Worm (Caenorhabditis elegans) whole organism, L2 larva: ENCODE results near the gene spe-6.

Experiments used
- F13H6.1 ChIP-seq: sonication (generic microtip); optimal IDR thresholded peaks from 2 replicates; lab custom pipeline; 2016; ENCODE audit warnings: missing genetic modification characterization, missing compliant biosample characterization
- R02D3.7 ChIP-seq: fragments of 150-350 bp; optimal IDR thresholded peaks from 2 replicates; lab custom pipeline; 2014; ENCODE audit warnings: missing biosample characterization, missing genetic modification characterization
- Y55F3AM.14 ChIP-seq: fragments of 200-800 bp; sonication (Bioruptor generic); optimal IDR thresholded peaks from 2 replicates; lab custom pipeline; 2018; ENCODE audit warnings: mild to moderate bottlenecking, missing genetic modification characterization, missing compliant biosample characterization
- aly-2 ChIP-seq: fragments of 150-350 bp; optimal IDR thresholded peaks from 2 replicates; lab custom pipeline; 2014; ENCODE audit warnings: missing biosample characterization, missing genetic modification characterization
- blmp-1 ChIP-seq: sonication (generic microtip); optimal IDR thresholded peaks from 2 replicates; lab custom pipeline; 2017; ENCODE audit warnings: missing genetic modification characterization, mild to moderate bottlenecking, missing compliant biosample characterization, antibody characterized with exemption, moderate library complexity; ENCODE audit not compliant: insufficient read depth
- ceh-16 ChIP-seq: fragments of 150-350 bp; optimal IDR thresholded peaks from 2 replicates; lab custom pipeline; 2014; ENCODE audit warnings: missing biosample characterization, missing genetic modification characterization
- crh-2 ChIP-seq: sonication (generic microtip); optimal IDR thresholded peaks from 2 replicates; lab custom pipeline; 2017; ENCODE audit warnings: missing biosample characterization, missing genetic modification characterization
- dmd-4 ChIP-seq: sonication (generic microtip); optimal IDR thresholded peaks from 2 replicates; lab custom pipeline; 2017; ENCODE audit warnings: missing biosample characterization, missing genetic modification characterization
- elt-3 ChIP-seq: sonication (generic microtip); optimal IDR thresholded peaks from 2 replicates; lab custom pipeline; 2017; ENCODE audit warnings: missing biosample characterization, missing genetic modification characterization
- fos-1 ChIP-seq: fragments of 150-350 bp; optimal IDR thresholded peaks from 2 replicates; lab custom pipeline; 2014; ENCODE audit warnings: missing biosample characterization, missing genetic modification characterization
- gmeb-1 ChIP-seq: fragments of 150-350 bp; optimal IDR thresholded peaks from 2 replicates; lab custom pipeline; 2014; ENCODE audit warnings: missing biosample characterization, missing genetic modification characterization
- lin-13 ChIP-seq: fragments of 150-350 bp; optimal IDR thresholded peaks from 2 replicates; lab custom pipeline; 2014; ENCODE audit warnings: missing biosample characterization, missing genetic modification reagents, missing genetic modification characterization
- lin-39 ChIP-seq: fragments of 150-350 bp; optimal IDR thresholded peaks from 2 replicates; lab custom pipeline; 2014; ENCODE audit warnings: missing biosample characterization, missing genetic modification reagents, missing genetic modification characterization
- lsy-2 ChIP-seq, 2 experiments: fragments of 150-350 bp in 1 of 2; sonication (generic microtip) in 1 of 2; optimal IDR thresholded peaks; 2 replicates each; lab custom pipeline; 2014 to 2017; ENCODE audit warnings: missing biosample characterization in 2 of 2, missing genetic modification characterization in 2 of 2
- mab-5 ChIP-seq: fragments of 150-350 bp; optimal IDR thresholded peaks from 2 replicates; lab custom pipeline; 2014; ENCODE audit warnings: missing biosample characterization, missing genetic modification characterization
- mdl-1 ChIP-seq, 2 experiments: fragments of 150-350 bp in 1 of 2; sonication (generic microtip) in 1 of 2; optimal IDR thresholded peaks; 2 replicates each; lab custom pipeline; 2017; ENCODE audit warnings: missing biosample characterization in 2 of 2, missing genetic modification characterization in 2 of 2
- nhr-10 ChIP-seq: sonication (generic microtip); optimal IDR thresholded peaks from 2 replicates; lab custom pipeline; 2017; ENCODE audit warnings: missing biosample characterization, missing genetic modification characterization
- nhr-11 ChIP-seq: fragments of 150-350 bp; optimal IDR thresholded peaks from 2 replicates; lab custom pipeline; 2014; ENCODE audit warnings: missing biosample characterization, missing genetic modification characterization
- nhr-12 ChIP-seq: fragments of 150-350 bp; optimal IDR thresholded peaks from 2 replicates; lab custom pipeline; 2014; ENCODE audit warnings: missing biosample characterization, missing genetic modification characterization
- nhr-129 ChIP-seq: fragments of 150-350 bp; optimal IDR thresholded peaks from 2 replicates; lab custom pipeline; 2014; ENCODE audit warnings: missing biosample characterization, missing genetic modification characterization
- nhr-23 ChIP-seq: fragments of 150-350 bp; optimal IDR thresholded peaks from 2 replicates; lab custom pipeline; 2014; ENCODE audit warnings: missing biosample characterization, missing genetic modification reagents, missing genetic modification characterization
- nhr-237 ChIP-seq: fragments of 150-350 bp; optimal IDR thresholded peaks from 2 replicates; lab custom pipeline; 2014; ENCODE audit warnings: missing biosample characterization, missing genetic modification characterization
- nhr-6 ChIP-seq: fragments of 150-350 bp; optimal IDR thresholded peaks from 2 replicates; lab custom pipeline; 2014; ENCODE audit warnings: missing biosample characterization, missing genetic modification characterization
- nhr-77 ChIP-seq: fragments of 150-350 bp; optimal IDR thresholded peaks from 2 replicates; lab custom pipeline; 2014; ENCODE audit warnings: missing biosample characterization, missing genetic modification characterization
- peb-1 ChIP-seq: fragments of 150-350 bp; optimal IDR thresholded peaks from 2 replicates; lab custom pipeline; 2014; ENCODE audit warnings: missing biosample characterization, missing genetic modification characterization
- skn-1 ChIP-seq: sonication (generic microtip); optimal IDR thresholded peaks from 2 replicates; lab custom pipeline; 2017; ENCODE audit warnings: missing biosample characterization, missing genetic modification characterization
- sma-3 ChIP-seq: sonication (generic microtip); optimal IDR thresholded peaks from 2 replicates; lab custom pipeline; 2016; ENCODE audit warnings: missing genetic modification reagents, missing genetic modification characterization, missing compliant biosample characterization
- sma-9 ChIP-seq, 2 experiments: fragments of 150-350 bp in 1 of 2; sonication (generic microtip) in 1 of 2; optimal IDR thresholded peaks; 2 replicates each; lab custom pipeline; 2014 to 2016; ENCODE audit warnings: missing genetic modification characterization in 2 of 2, mild to moderate bottlenecking in 1 of 2, missing biosample characterization in 1 of 2, missing compliant biosample characterization in 1 of 2, missing genetic modification reagents in 1 of 2, moderate library complexity in 1 of 2
- snpc-4 ChIP-seq: fragments of 150-350 bp; optimal IDR thresholded peaks from 2 replicates; lab custom pipeline; 2014; ENCODE audit warnings: missing biosample characterization, missing genetic modification characterization
- unc-55 ChIP-seq: fragments of 150-350 bp; sonication (generic microtip); optimal IDR thresholded peaks from 3 replicates; lab custom pipeline; 2014; ENCODE audit warnings: missing biosample characterization, missing genetic modification reagents, missing genetic modification characterization
- ztf-1 ChIP-seq: fragments of 200-800 bp; sonication (Bioruptor generic); conservative IDR thresholded peaks from 2 replicates; pipeline ENCODE4 v1.3.6; 2022; ENCODE audit warnings: missing genetic modification characterization, missing compliant biosample characterization
- ztf-11 ChIP-seq: sonication (generic microtip); optimal IDR thresholded peaks from 2 replicates; lab custom pipeline; 2017; ENCODE audit warnings: missing biosample characterization, missing genetic modification characterization

The spe-6 gene

DNA sequence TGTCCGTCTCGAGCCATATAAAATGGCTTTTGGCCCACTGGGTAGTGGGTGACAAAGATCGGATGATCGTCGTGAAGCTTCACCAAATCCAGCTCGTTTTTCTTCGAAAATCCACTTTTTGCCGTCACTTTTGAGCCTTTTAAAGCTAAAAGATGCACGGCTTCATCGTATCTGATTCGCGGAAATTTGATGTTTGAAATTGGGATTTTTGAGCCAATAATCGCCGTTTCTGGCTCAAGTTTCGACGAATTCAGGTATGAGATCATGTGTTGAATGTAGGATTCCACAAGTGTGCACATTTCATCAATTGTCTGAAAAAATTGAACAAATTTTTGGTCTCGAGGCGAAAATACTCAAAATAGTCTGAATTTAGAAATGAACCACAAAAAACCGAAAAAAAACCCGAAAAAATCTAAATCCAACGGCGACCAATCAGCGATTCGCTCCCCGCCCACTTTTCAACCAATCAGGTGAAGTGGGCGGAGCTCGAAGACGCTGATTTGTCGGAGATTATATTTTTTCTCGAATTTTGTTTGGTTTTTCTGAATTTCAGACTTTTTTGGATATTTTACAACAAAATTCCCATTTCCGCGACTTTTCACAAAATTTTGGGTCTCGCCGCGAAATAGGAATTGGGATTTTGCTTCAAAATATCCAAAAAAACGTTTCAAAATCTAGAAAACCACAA lies 16.5 kb upstream of the spe-6 start:
- TF ChIP-seq sma-9 (GFP tag; optimal IDR thresholded peaks at IDR 0.05; lab: Kevin White, UChicago) (no peak), sma-9 (tag; optimal IDR thresholded peaks at IDR 0.05; lab: Kevin White, UChicago) (no peak), fos-1 (no peak), ztf-1 (GFP tag; lab: Robert Waterston, UW) (no peak)

DNA sequence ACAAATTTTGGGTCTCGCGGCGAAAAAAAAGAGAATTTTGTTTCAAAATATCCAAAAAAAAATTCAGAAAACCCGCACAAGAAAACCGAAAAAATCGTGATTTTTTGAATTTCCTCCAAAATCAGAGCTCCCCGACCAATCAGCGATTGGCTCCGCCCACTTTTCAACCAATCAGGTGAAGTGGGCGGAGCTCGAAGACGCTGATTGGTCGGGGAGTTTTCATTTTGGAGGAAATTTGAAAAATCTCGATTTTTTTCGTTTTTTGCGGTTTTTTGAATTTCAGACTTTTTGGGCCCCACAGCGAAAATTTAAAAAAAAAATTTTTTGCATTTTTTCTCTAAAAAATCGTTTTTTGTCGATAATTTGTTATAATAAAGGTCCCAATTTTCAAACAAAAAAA lies 15.7 kb upstream of the spe-6 start:
- TF ChIP-seq mab-5 (tag; lab: Kevin White, UChicago) (no peak), lsy-2 (tag; optimal IDR thresholded peaks at IDR 0.05; lab: Kevin White, UChicago) (no peak), nhr-237 (tag; lab: Kevin White, UChicago) (no peak), lin-39 (tag; lab: Kevin White, UChicago) (no peak), skn-1 (tag; lab: Kevin White, UChicago) (no peak), peb-1 (tag; lab: Kevin White, UChicago) (no peak), mdl-1 (tag; optimal IDR thresholded peaks at IDR 0.05; lab: Kevin White, UChicago) (no peak), R02D3.7 (no peak), dmd-4 (tag; lab: Kevin White, UChicago) (no peak), unc-55 (GFP tag; lab: Kevin White, UChicago) (no peak), fos-1 (no peak), F13H6.1 (no peak), nhr-11 (no peak), sma-3 (no peak), ztf-11 (tag; lab: Kevin White, UChicago) (no peak), ceh-16 (tag; lab: Kevin White, UChicago) (no peak), nhr-77 (tag; lab: Kevin White, UChicago) (no peak), Y55F3AM.14 (GFP tag; lab: Kevin White, UChicago) (no peak)

DNA sequence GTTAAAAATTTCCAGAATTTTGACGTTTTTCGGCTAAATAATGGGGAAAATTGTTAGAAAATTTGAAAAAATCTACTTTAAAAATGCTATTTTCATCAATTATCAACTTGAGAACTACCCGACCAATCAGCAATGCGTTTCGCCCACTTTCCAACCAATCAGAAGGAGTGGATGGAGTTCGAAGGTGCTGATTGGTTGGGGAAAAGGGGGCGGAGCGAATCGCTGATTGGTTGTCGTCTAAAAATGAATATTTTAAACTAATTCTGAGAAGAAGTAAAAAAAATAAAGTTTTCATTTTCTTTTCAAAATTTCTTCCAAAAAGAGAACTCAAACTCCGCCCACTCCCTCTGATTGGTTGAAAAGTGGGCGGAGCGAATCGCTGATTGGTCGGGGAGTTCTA lies 15.1 kb upstream of the spe-6 start:
- TF ChIP-seq sma-3 (no peak), peb-1 (tag; lab: Kevin White, UChicago) (no peak), ztf-11 (tag; lab: Kevin White, UChicago) (no peak), fos-1 (no peak), aly-2 (tag; lab: Kevin White, UChicago) (no peak), nhr-12 (tag; lab: Kevin White, UChicago) (no peak), lin-39 (tag; lab: Kevin White, UChicago) (no peak), nhr-23 (tag; lab: Kevin White, UChicago) (no peak), elt-3 (tag; lab: Kevin White, UChicago) (no peak), nhr-10 (tag; lab: Kevin White, UChicago) (no peak)
- TF ChIP-seq, all 48 proteins: peak for 0

DNA sequence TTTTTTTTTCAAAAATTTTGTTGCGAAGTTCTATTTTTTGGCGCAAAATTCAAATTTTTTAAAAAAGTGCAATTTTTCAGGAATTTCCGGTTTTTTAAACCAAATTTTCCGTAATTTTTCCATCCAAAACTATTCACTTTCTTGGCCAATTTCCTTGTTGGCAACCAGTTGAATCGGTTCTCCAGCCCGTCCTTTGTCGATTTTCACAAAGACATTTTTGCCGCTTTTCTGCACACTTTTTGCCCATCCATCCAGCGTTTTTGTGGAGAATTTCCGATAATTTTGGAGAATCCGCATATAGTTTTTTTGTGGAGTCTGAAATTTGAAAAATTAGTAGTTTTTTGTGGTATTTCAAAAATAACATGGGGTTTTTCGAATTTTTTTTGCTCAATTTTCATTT lies 12.8 kb upstream of the spe-6 start:
- no peak for TF ChIP-seq nhr-129 (tag; lab: Kevin White, UChicago)
- TF ChIP-seq lsy-2 (tag; optimal IDR thresholded peaks at IDR 0.05; lab: Kevin White, UChicago): no peak
- no peak for TF ChIP-seq nhr-77 (tag; lab: Kevin White, UChicago)
- TF ChIP-seq lin-39 (tag; lab: Kevin White, UChicago): no peak
- no peak for TF ChIP-seq crh-2 (tag; lab: Kevin White, UChicago)

DNA sequence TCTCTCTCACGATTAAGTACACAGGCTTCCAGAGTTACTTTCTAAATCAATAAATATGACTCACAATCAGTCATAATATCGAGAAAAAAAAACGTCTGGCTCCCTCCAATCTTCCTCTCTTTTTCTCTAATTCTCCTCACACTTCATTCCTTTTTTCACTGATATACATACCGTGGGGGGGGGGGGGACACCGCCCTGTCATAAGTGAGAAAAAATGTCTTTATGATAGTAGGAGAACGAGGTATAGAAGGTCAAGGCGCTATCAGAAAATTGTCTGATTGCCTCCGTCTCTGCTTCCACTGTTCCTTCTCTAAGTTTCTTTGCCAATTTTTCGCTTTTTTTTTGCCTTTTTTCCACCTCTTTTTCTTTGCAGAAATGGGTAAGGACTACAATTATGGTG lies 8.8 kb upstream of the spe-6 start, which contains the start of gene Y66D12A.24:
Y66D12A.24 (plus strand) TSS at position 370 of the 400 bp plus-strand sequence.
- peak; percentile 4 for TF ChIP-seq crh-2 (tag; lab: Kevin White, UChicago)
- TF ChIP-seq gmeb-1: no peak
- no peak for TF ChIP-seq snpc-4 (tag; lab: Kevin White, UChicago)
- peak; percentile 28 for TF ChIP-seq sma-3
- no peak for TF ChIP-seq lin-39 (tag; lab: Kevin White, UChicago)
- no peak for TF ChIP-seq skn-1 (tag; lab: Kevin White, UChicago)
- TF ChIP-seq peb-1 (tag; lab: Kevin White, UChicago): no peak
- TF ChIP-seq sma-9 (GFP tag; optimal IDR thresholded peaks at IDR 0.05; lab: Kevin White, UChicago): no peak
- no peak for TF ChIP-seq sma-9 (tag; optimal IDR thresholded peaks at IDR 0.05; lab: Kevin White, UChicago)
- peak; percentile 79 for TF ChIP-seq fos-1
- TF ChIP-seq F13H6.1: peak; percentile 20
- TF ChIP-seq lin-13: no peak
- TF ChIP-seq blmp-1 (tag; lab: Kevin White, UChicago): peak; percentile 13
- TF ChIP-seq nhr-6 (tag; lab: Kevin White, UChicago): no peak
- no peak for TF ChIP-seq nhr-237 (tag; lab: Kevin White, UChicago)
